Worm (Caenorhabditis elegans) whole organism, L1 larva: Measurements from ENCODE around the gene R11H6.5.

Experiments used
- C04F5.9 ChIP-seq: sonication (generic microtip); optimal IDR thresholded peaks from 2 replicates; lab custom pipeline; 2016; ENCODE audit warnings: missing genetic modification characterization, missing compliant biosample characterization
- C16A3.4 ChIP-seq: fragments of 150-350 bp; optimal IDR thresholded peaks from 2 replicates; lab custom pipeline; 2014; ENCODE audit warnings: missing biosample characterization, missing genetic modification characterization
- F16B12.6 ChIP-seq: fragments of 150-350 bp; optimal IDR thresholded peaks from 2 replicates; lab custom pipeline; 2014; ENCODE audit warnings: missing biosample characterization, missing genetic modification characterization
- alr-1 ChIP-seq: fragments of 200-800 bp; sonication (Bioruptor generic); optimal IDR thresholded peaks from 2 replicates; lab custom pipeline; 2018; ENCODE audit warnings: borderline replicate concordance, mild to moderate bottlenecking, missing genetic modification characterization, missing compliant biosample characterization
- ama-1 ChIP-seq: fragments of 150-350 bp; optimal IDR thresholded peaks from 2 replicates; lab custom pipeline; 2014
- blmp-1 ChIP-seq: fragments of 150-350 bp; optimal IDR thresholded peaks from 2 replicates; lab custom pipeline; 2014; ENCODE audit warnings: missing biosample characterization, missing genetic modification characterization
- ceh-8 ChIP-seq: fragments of 200-800 bp; sonication (Bioruptor generic); optimal IDR thresholded peaks from 2 replicates; lab custom pipeline; 2018; ENCODE audit warnings: mild to moderate bottlenecking, missing genetic modification characterization, moderate library complexity, missing compliant biosample characterization
- ceh-82 ChIP-seq, 3 experiments: fragments of 150-350 bp in 1 of 3; sonication (generic microtip) in 2 of 3; optimal IDR thresholded peaks; 2 replicates each; lab custom pipeline; 2014 to 2017; ENCODE audit warnings: missing biosample characterization in 3 of 3, missing genetic modification characterization in 3 of 3
- dpl-1 ChIP-seq, 3 experiments: fragments of 150-350 bp in 2 of 3; sonication (generic microtip) in 1 of 3; optimal IDR thresholded peaks; 2 replicates each; lab custom pipeline; 2014 to 2017; ENCODE audit warnings: missing biosample characterization in 3 of 3, missing genetic modification characterization in 3 of 3, missing genetic modification reagents in 3 of 3
- dsc-1 ChIP-seq: sonication (generic microtip); optimal IDR thresholded peaks from 2 replicates; lab custom pipeline; 2016; ENCODE audit warnings: mild to moderate bottlenecking, missing genetic modification characterization, missing compliant biosample characterization
- efl-1 ChIP-seq, 4 experiments: fragments of 150-350 bp; optimal IDR thresholded peaks in 3 of 4; peaks in 1 of 4; 1 replicate in 1 of 4; 2 replicates in 3 of 4; lab custom pipeline; 2014; ENCODE audit warnings: missing biosample characterization in 2 of 4, missing genetic modification characterization in 2 of 4, missing genetic modification reagents in 2 of 4
- elt-2 ChIP-seq: sonication (generic microtip); optimal IDR thresholded peaks from 2 replicates; lab custom pipeline; 2016; ENCODE audit warnings: missing genetic modification characterization, mild to moderate bottlenecking, inconsistent platforms, missing compliant biosample characterization, missing genetic modification reagents
- elt-3 ChIP-seq, 6 experiments: fragments of 150-350 bp in 1 of 6; sonication (generic microtip); optimal IDR thresholded peaks; 2 replicates each; lab custom pipeline; 2017 to 2018; ENCODE audit warnings: missing biosample characterization in 6 of 6, missing genetic modification characterization in 6 of 6, inconsistent platforms in 1 of 6
- fkh-8 ChIP-seq: sonication (generic microtip); optimal IDR thresholded peaks from 2 replicates; lab custom pipeline; 2016; ENCODE audit warnings: mild to moderate bottlenecking, missing genetic modification characterization, missing compliant biosample characterization
- grh-1 ChIP-seq: fragments of 200-800 bp; sonication (Bioruptor generic); IDR thresholded peaks from 2 replicates; pipeline ENCODE4 v1.3.6; 2022; ENCODE audit warnings: missing genetic modification reagents, missing genetic modification characterization, missing compliant biosample characterization
- lin-14 ChIP-seq: fragments of 200-800 bp; sonication (Bioruptor generic); optimal IDR thresholded peaks from 2 replicates; lab custom pipeline; 2018; ENCODE audit warnings: mild to moderate bottlenecking, missing genetic modification characterization, moderate library complexity, missing compliant biosample characterization
- lin-35 ChIP-seq, 2 experiments: fragments of 150-350 bp; optimal IDR thresholded peaks; 2 replicates each; lab custom pipeline; 2014; ENCODE audit warnings: missing biosample characterization in 2 of 2, missing genetic modification characterization in 2 of 2, missing genetic modification reagents in 2 of 2
- lir-3 ChIP-seq: sonication (generic microtip); optimal IDR thresholded peaks from 2 replicates; lab custom pipeline; 2016; ENCODE audit warnings: mild to moderate bottlenecking, missing genetic modification characterization, moderate library complexity, missing compliant biosample characterization; ENCODE audit not compliant: poor library complexity
- lsy-2 ChIP-seq, 2 experiments: fragments of 150-350 bp; optimal IDR thresholded peaks; 2 replicates each; lab custom pipeline; 2014; ENCODE audit warnings: missing biosample characterization in 2 of 2, missing genetic modification characterization in 2 of 2
- mef-2 ChIP-seq: fragments of 150-350 bp; optimal IDR thresholded peaks from 2 replicates; lab custom pipeline; 2014; ENCODE audit warnings: missing biosample characterization, missing genetic modification characterization
- mep-1 ChIP-seq: fragments of 150-350 bp; optimal IDR thresholded peaks from 2 replicates; lab custom pipeline; 2014; ENCODE audit warnings: missing biosample characterization, missing genetic modification characterization
- nhr-47 ChIP-seq: sonication (generic microtip); optimal IDR thresholded peaks from 2 replicates; lab custom pipeline; 2016; ENCODE audit warnings: mild to moderate bottlenecking, missing genetic modification characterization, moderate library complexity, missing compliant biosample characterization
- nhr-77 ChIP-seq: fragments of 150-350 bp; optimal IDR thresholded peaks from 2 replicates; lab custom pipeline; 2014; ENCODE audit warnings: missing biosample characterization, missing genetic modification characterization
- nhr-84 ChIP-seq: sonication (generic microtip); optimal IDR thresholded peaks from 2 replicates; lab custom pipeline; 2017; ENCODE audit warnings: missing biosample characterization, missing genetic modification characterization
- nhr-85 ChIP-seq: sonication (generic microtip); peaks from one replicate; lab custom pipeline; 2016; ENCODE audit warnings: missing genetic modification characterization, inconsistent platforms, missing compliant biosample characterization
- pag-3 ChIP-seq: sonication (generic microtip); optimal IDR thresholded peaks from 2 replicates; lab custom pipeline; 2017; ENCODE audit warnings: missing genetic modification characterization, mild to moderate bottlenecking, missing compliant biosample characterization, antibody characterized with exemption, borderline replicate concordance; ENCODE audit not compliant: insufficient read depth
- pax-3 ChIP-seq: fragments of 200-800 bp; sonication (Bioruptor generic); optimal IDR thresholded peaks from 2 replicates; lab custom pipeline; 2018; ENCODE audit warnings: mild to moderate bottlenecking, missing genetic modification characterization, moderate library complexity, missing compliant biosample characterization
- rnt-1 ChIP-seq: sonication (generic microtip); optimal IDR thresholded peaks from 2 replicates; lab custom pipeline; 2016; ENCODE audit warnings: mild to moderate bottlenecking, missing genetic modification characterization, moderate library complexity, missing compliant biosample characterization
- unc-62 ChIP-seq: fragments of 150-350 bp; optimal IDR thresholded peaks from 2 replicates; lab custom pipeline; 2014; ENCODE audit warnings: missing biosample characterization, missing genetic modification reagents, missing genetic modification characterization
- unc-86 ChIP-seq: sonication (generic microtip); optimal IDR thresholded peaks from 2 replicates; lab custom pipeline; 2016; ENCODE audit warnings: missing genetic modification characterization, missing compliant biosample characterization
- vab-15 ChIP-seq: sonication (generic microtip); optimal IDR thresholded peaks from 2 replicates; lab custom pipeline; 2017; ENCODE audit warnings: missing genotype, mild to moderate bottlenecking, missing genetic modification characterization, missing compliant biosample characterization
- zag-1 ChIP-seq: fragments of 150-350 bp; optimal IDR thresholded peaks from 2 replicates; lab custom pipeline; 2014; ENCODE audit warnings: missing biosample characterization, missing genetic modification characterization
- ztf-4 ChIP-seq: fragments of 150-350 bp; optimal IDR thresholded peaks from 2 replicates; lab custom pipeline; 2014; ENCODE audit warnings: missing biosample characterization, missing genetic modification characterization

Gene R11H6.5

DNA sequence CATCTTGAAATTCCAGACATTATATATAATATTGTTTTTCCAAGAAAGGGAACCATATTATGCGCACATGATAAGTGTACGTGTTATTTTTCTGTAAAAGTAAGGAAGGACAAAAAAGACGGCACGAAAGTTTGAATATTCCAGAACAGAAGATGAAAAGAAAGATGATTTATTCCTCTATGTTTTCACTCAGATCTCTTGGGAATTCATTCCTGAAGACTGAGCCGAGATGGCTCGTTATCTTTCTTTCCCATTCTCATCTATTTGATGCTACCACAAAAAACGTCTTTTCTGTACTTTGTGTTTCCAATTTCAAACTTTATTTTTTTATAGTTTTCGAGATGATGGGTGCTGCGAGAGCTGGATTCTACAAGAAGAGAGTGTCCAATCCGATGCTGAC lies 8.3 kb downstream of the R11H6.5 start:
- TF ChIP-seq ceh-8 (GFP tag; lab: Kevin White, UChicago) (no peak), lin-14 (GFP tag; lab: Kevin White, UChicago) (peak; percentile 38), vab-15 (tag; lab: Kevin White, UChicago) (no peak)

DNA sequence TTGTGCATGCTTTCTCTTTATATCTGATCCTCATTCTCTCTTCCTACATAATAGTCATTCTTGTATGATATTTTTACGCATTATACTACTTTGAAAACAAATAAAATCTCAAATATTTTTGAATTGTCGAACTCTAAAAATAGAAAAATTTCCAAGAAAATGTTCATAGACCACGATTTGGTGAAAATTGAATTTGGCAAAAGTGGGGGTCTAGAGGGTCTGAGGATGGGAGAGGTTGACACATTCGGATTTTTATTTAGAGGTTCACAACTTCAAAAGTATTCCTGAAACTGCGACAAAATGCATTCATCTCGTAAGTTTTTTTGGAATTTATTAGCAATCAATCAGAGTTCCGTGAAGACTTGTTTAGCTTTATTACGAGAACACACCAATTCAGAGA lies 12.1 kb downstream of the R11H6.5 start, which contains the start of gene glb-22:
TSS of gene glb-22 (plus strand) at position 301 of the 400 bp plus-strand sequence.
- TF ChIP-seq ceh-82 (tag; optimal IDR thresholded peaks at IDR 0.05; lab: Kevin White, UChicago) (no peak), F16B12.6 (tag; lab: Kevin White, UChicago) (no peak), nhr-84 (no peak), nhr-47 (tag; lab: Kevin White, UChicago) (no peak)

DNA sequence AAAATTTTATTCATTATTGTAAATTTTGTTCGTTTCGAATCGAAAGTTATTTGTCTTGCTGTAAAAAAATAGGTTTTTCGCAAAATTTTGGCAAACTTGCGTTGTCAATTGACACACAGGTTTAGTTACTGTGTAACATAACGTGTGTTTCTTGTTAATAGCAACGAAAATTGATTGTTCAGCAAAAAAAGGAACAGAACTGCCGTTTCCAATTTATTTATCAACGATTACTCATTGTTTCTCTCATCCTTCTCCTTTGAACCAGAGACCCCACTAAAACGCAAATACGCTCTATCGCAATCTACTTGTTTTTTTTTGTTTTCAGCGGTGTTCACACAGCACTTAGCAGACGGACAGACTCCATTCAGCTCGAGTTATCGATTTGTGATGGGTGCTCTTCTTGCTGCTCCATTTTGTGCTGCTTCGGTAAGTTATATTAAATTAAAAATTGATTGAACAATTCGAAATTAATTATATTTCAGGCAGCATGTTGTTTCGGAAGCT lies 14.3 kb downstream of the R11H6.5 start, which contains the start of gene R11H6.2:
TSS of gene R11H6.2 (plus strand) at position 326 of the 504 bp plus-strand sequence.
- peak; percentile 31 for TF ChIP-seq rnt-1 (tag; lab: Kevin White, UChicago)
- TF ChIP-seq blmp-1 = peak; percentile 1
- TF ChIP-seq lir-3 (tag; lab: Kevin White, UChicago) = no peak
- TF ChIP-seq lin-35 (GFP tag; optimal IDR thresholded peaks at IDR 0.05; lab: Kevin White, UChicago) = peak; percentile 19 to 45
- TF ChIP-seq lin-14 (GFP tag; lab: Kevin White, UChicago) = peak; percentile 81
- TF ChIP-seq mep-1 = peak; percentile 27
- TF ChIP-seq nhr-85 (tag; lab: Kevin White, UChicago) = no peak
- peak in 1 of 2 experiments; percentile 57 for TF ChIP-seq lsy-2 (tag; optimal IDR thresholded peaks at IDR 0.05; lab: Kevin White, UChicago)
- TF ChIP-seq C16A3.4 = peak; percentile 3
- TF ChIP-seq dpl-1 (GFP tag; optimal IDR thresholded peaks at IDR 0.05; lab: Kevin White, UChicago) = peak in 1 of 3 experiments; percentile 52
- TF ChIP-seq zag-1 (tag; lab: Kevin White, UChicago) = no peak
- peak; percentile 16 to 35 for TF ChIP-seq efl-1 (optimal IDR thresholded peaks at IDR 0.05; lab: Kevin White, UChicago)
- TF ChIP-seq efl-1 (GFP tag; optimal IDR thresholded peaks at IDR 0.05 in 1 of 2; lab: Kevin White, UChicago) = peak; percentile 36 to 51

DNA sequence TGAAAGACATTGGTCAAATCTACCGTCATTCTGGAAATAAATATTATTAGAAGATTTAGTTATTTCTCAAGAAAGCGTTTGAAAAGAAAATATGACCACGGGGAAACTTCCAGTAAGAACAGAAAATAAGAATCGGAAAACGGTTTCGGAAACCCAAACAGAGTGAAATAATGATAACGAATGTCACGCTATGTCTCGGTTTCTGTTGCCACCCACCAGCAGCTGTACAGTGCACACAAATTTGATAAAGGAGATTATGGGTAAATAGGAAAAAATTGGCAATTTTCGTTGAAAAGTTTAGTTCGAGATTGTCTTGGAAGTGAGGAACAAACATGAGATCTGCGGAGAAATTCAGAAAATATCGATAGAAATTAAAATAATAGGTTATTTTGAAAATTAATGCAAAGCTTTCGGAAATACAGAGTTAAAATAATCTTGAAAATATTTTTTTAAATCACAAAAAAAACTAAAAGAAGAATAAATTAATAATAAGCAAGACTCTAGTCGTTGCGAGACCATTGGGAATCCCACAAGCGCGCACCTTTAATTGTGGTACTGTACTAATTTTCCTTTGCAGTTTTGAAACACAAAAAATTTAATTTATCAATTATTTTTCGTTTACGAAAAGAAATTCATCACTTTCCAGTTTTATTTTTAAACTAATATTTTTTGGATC lies 14.9 kb downstream of the R11H6.5 start, which contains the start of gene pes-9:
TSS of gene pes-9 (minus strand) at position 30 of the 676 bp plus-strand sequence.
- TF ChIP-seq elt-3 (tag; optimal IDR thresholded peaks at IDR 0.05; lab: Kevin White, UChicago) (no peak), ama-1 (no peak), mef-2 (tag; lab: Kevin White, UChicago) (no peak), nhr-47 (tag; lab: Kevin White, UChicago) (no peak), vab-15 (tag; lab: Kevin White, UChicago) (no peak), alr-1 (tag; lab: Kevin White, UChicago) (no peak), grh-1 (GFP tag; lab: Robert Waterston, UW) (no peak), ceh-82 (tag; optimal IDR thresholded peaks at IDR 0.05; lab: Kevin White, UChicago) (no peak), pag-3 (tag; lab: Kevin White, UChicago) (no peak), elt-2 (tag; lab: Kevin White, UChicago) (peak; percentile 42), nhr-77 (no peak), pax-3 (tag; lab: Kevin White, UChicago) (no peak), fkh-8 (no peak), dsc-1 (no peak), C04F5.9 (tag; lab: Kevin White, UChicago) (no peak), unc-62 (GFP tag; lab: Kevin White, UChicago) (no peak), nhr-84 (no peak), ztf-4 (tag; lab: Kevin White, UChicago) (no peak), lin-35 (GFP tag; optimal IDR thresholded peaks at IDR 0.05; lab: Kevin White, UChicago) (peak in 1 of 2 experiments; percentile 4), unc-86 (tag; lab: Kevin White, UChicago) (no peak), efl-1 (optimal IDR thresholded peaks at IDR 0.05; lab: Kevin White, UChicago) (no peak), efl-1 (GFP tag; optimal IDR thresholded peaks at IDR 0.05 in 1 of 2; lab: Kevin White, UChicago) (peak in 1 of 2 experiments; percentile 9)
- TF ChIP-seq, all 84 proteins: peak for 3
